Fruit fly (Drosophila melanogaster) whole organism, prepupa: ENCODE measurements around the gene CG44195.

Experiments used
- CG10631 ChIP-seq: fragments of 200-800 bp; sonication (Bioruptor generic); optimal IDR thresholded peaks from 2 replicates; lab custom pipeline; 2016; ENCODE audit warnings: missing biosample characterization, missing genetic modification characterization
- CG10669 ChIP-seq: fragments of 200-800 bp; sonication (Bioruptor generic); optimal IDR thresholded peaks from 3 replicates; lab custom pipeline; 2018; ENCODE audit warnings: missing biosample characterization, mild to moderate bottlenecking, missing genetic modification characterization, moderate library complexity
- CG11294 ChIP-seq: fragments of 200-800 bp; sonication (Bioruptor generic); IDR thresholded peaks from 2 replicates; pipeline ENCODE4 v1.3.6; 2022; ENCODE audit warnings: missing biosample characterization, missing genetic modification characterization
- CG11762 ChIP-seq: fragments of 200-800 bp; sonication (Bioruptor generic); optimal IDR thresholded peaks from 3 replicates; lab custom pipeline; 2016; ENCODE audit warnings: missing biosample characterization, missing genetic modification characterization; ENCODE audit not compliant: insufficient read depth
- CG11902 ChIP-seq: fragments of 200-800 bp; sonication (Bioruptor generic); optimal IDR thresholded peaks from 3 replicates; lab custom pipeline; 2016; ENCODE audit warnings: missing biosample characterization, missing genetic modification characterization
- CG15336 ChIP-seq: fragments of 200-800 bp; sonication (Bioruptor generic); IDR thresholded peaks from 2 replicates; pipeline ENCODE4 v1.3.6; 2022; ENCODE audit warnings: missing biosample characterization, missing genetic modification characterization
- CG1621 ChIP-seq: fragments of 200-800 bp; sonication (Bioruptor generic); optimal IDR thresholded peaks from 3 replicates; lab custom pipeline; 2018; ENCODE audit warnings: missing biosample characterization, mild to moderate bottlenecking, missing genetic modification characterization
- CG16779 ChIP-seq: fragments of 200-800 bp; sonication (Bioruptor generic); optimal IDR thresholded peaks from 3 replicates; lab custom pipeline; 2017; ENCODE audit warnings: missing biosample characterization, mild to moderate bottlenecking, missing genetic modification characterization
- CG3032 ChIP-seq: fragments of 200-800 bp; optimal IDR thresholded peaks from 2 replicates; lab custom pipeline; 2019; ENCODE audit warnings: missing biosample characterization, mild to moderate bottlenecking, missing genetic modification characterization, moderate library complexity
- CG31627 ChIP-seq: fragments of 200-800 bp; sonication (Bioruptor generic); optimal IDR thresholded peaks from 3 replicates; lab custom pipeline; 2016; ENCODE audit warnings: missing biosample characterization, missing genetic modification characterization
- CG32006 ChIP-seq: fragments of 200-800 bp; sonication (Bioruptor generic); optimal IDR thresholded peaks from 3 replicates; lab custom pipeline; 2017; ENCODE audit warnings: missing biosample characterization, mild to moderate bottlenecking, missing genetic modification characterization
- CG34406 ChIP-seq: fragments of 200-800 bp; sonication (Bioruptor generic); optimal IDR thresholded peaks from 3 replicates; lab custom pipeline; 2016; ENCODE audit warnings: missing biosample characterization, missing genetic modification characterization
- CG3919 ChIP-seq: fragments of 200-800 bp; sonication (Bioruptor generic); optimal IDR thresholded peaks from 3 replicates; lab custom pipeline; 2016; ENCODE audit warnings: missing biosample characterization, missing genetic modification characterization
- CG6163 ChIP-seq: fragments of 200-800 bp; sonication (Bioruptor generic); IDR thresholded peaks from 3 replicates; pipeline ENCODE4 v1.3.6; 2022; ENCODE audit warnings: missing biosample characterization, missing genetic modification characterization
- CG6276 ChIP-seq: fragments of 200-800 bp; sonication (Bioruptor generic); optimal IDR thresholded peaks from 2 replicates; lab custom pipeline; 2017; ENCODE audit warnings: missing biosample characterization, mild to moderate bottlenecking, missing genetic modification characterization
- CG6808 ChIP-seq: fragments of 200-800 bp; sonication (Bioruptor generic); optimal IDR thresholded peaks from 3 replicates; lab custom pipeline; 2017; ENCODE audit warnings: missing biosample characterization, missing genetic modification characterization, mild to moderate bottlenecking, moderate library complexity, missing genetic modification reagents
- CG6854 ChIP-seq: fragments of 200-800 bp; sonication (Bioruptor generic); optimal IDR thresholded peaks from 2 replicates; lab custom pipeline; 2017; ENCODE audit warnings: missing biosample characterization, mild to moderate bottlenecking, missing genetic modification characterization
- CG7368 ChIP-seq: fragments of 200-800 bp; sonication (Bioruptor generic); optimal IDR thresholded peaks from 3 replicates; lab custom pipeline; 2016; ENCODE audit warnings: missing biosample characterization, missing genetic modification characterization
- CG8119 ChIP-seq: fragments of 200-800 bp; sonication (Bioruptor generic); IDR thresholded peaks from 3 replicates; pipeline ENCODE4 v1.3.6; 2022; ENCODE audit warnings: missing biosample characterization, missing genetic modification characterization
- CG8319 ChIP-seq: fragments of 200-800 bp; sonication (Bioruptor generic); optimal IDR thresholded peaks from 3 replicates; lab custom pipeline; 2016; ENCODE audit warnings: missing biosample characterization, missing genetic modification characterization
- CG8632 ChIP-seq: fragments of 200-800 bp; sonication (Bioruptor generic); optimal IDR thresholded peaks from 3 replicates; lab custom pipeline; 2016; ENCODE audit warnings: missing biosample characterization, missing genetic modification characterization
- CG9139 ChIP-seq: fragments of 200-800 bp; sonication (Bioruptor generic); optimal IDR thresholded peaks from 3 replicates; lab custom pipeline; 2017; ENCODE audit warnings: missing biosample characterization, mild to moderate bottlenecking, missing genetic modification characterization
- Eip75B ChIP-seq: fragments of 200-800 bp; sonication (Bioruptor generic); optimal IDR thresholded peaks from 3 replicates; lab custom pipeline; 2016; ENCODE audit warnings: missing biosample characterization, missing genetic modification characterization
- Eip78C ChIP-seq: fragments of 200-800 bp; sonication (Bioruptor generic); peaks from one replicate; lab custom pipeline; 2016; ENCODE audit warnings: missing biosample characterization, missing genetic modification characterization
- Ets21C ChIP-seq: fragments of 200-800 bp; sonication (Bioruptor generic); optimal IDR thresholded peaks from 3 replicates; lab custom pipeline; 2016; ENCODE audit warnings: missing biosample characterization, missing genetic modification characterization
- Ets96B ChIP-seq: fragments of 200-800 bp; optimal IDR thresholded peaks from 2 replicates; lab custom pipeline; 2019; ENCODE audit warnings: missing biosample characterization, mild to moderate bottlenecking, missing genetic modification characterization, moderate library complexity
- Gug ChIP-seq: fragments of 200-800 bp; sonication (Bioruptor generic); IDR thresholded peaks from 2 replicates; pipeline ENCODE4 v1.3.6; 2022; ENCODE audit warnings: missing biosample characterization, missing genetic modification characterization
- Hr38 ChIP-seq: sonication (Bioruptor generic); optimal IDR thresholded peaks from 2 replicates; lab custom pipeline; 2016; ENCODE audit warnings: missing biosample characterization, missing genetic modification characterization
- Hr39 ChIP-seq: fragments of 200-800 bp; sonication (Bioruptor generic); optimal IDR thresholded peaks from 2 replicates; lab custom pipeline; 2016; ENCODE audit warnings: missing biosample characterization, missing genetic modification characterization
- Hr4 ChIP-seq: fragments of 200-800 bp; sonication (Bioruptor generic); optimal IDR thresholded peaks from 3 replicates; lab custom pipeline; 2016; ENCODE audit warnings: missing biosample characterization, missing genetic modification characterization
- Lpt ChIP-seq: fragments of 200-800 bp; sonication (Bioruptor generic); optimal IDR thresholded peaks from 3 replicates; lab custom pipeline; 2016; ENCODE audit warnings: missing biosample characterization, missing genetic modification characterization
- Met ChIP-seq: fragments of 200-800 bp; sonication (Bioruptor generic); optimal IDR thresholded peaks from 3 replicates; lab custom pipeline; 2016; ENCODE audit warnings: missing biosample characterization, missing genetic modification characterization
- OdsH ChIP-seq: fragments of 200-800 bp; sonication (Bioruptor generic); optimal IDR thresholded peaks from 3 replicates; lab custom pipeline; 2016; ENCODE audit warnings: missing biosample characterization, missing genetic modification characterization
- Sox102F ChIP-seq: fragments of 200-800 bp; sonication (Bioruptor generic); optimal IDR thresholded peaks from 2 replicates; lab custom pipeline; 2016; ENCODE audit warnings: missing biosample characterization, mild to moderate bottlenecking, missing genetic modification characterization
- Sox14 ChIP-seq: fragments of 200-800 bp; sonication (Bioruptor generic); optimal IDR thresholded peaks from 3 replicates; lab custom pipeline; 2016; ENCODE audit warnings: missing biosample characterization, missing genetic modification characterization
- acj6 ChIP-seq: fragments of 200-800 bp; sonication (Bioruptor generic); optimal IDR thresholded peaks from 3 replicates; lab custom pipeline; 2016; ENCODE audit warnings: missing biosample characterization, missing genetic modification characterization
- cyc ChIP-seq: fragments of 200-800 bp; sonication (Bioruptor generic); optimal IDR thresholded peaks from 3 replicates; lab custom pipeline; 2016; ENCODE audit warnings: missing biosample characterization, missing genetic modification characterization
- dac ChIP-seq: fragments of 200-800 bp; sonication (Bioruptor generic); optimal IDR thresholded peaks from 2 replicates; lab custom pipeline; 2017; ENCODE audit warnings: missing biosample characterization, mild to moderate bottlenecking, missing genetic modification characterization
- dsx ChIP-seq: fragments of 200-800 bp; optimal IDR thresholded peaks from 3 replicates; lab custom pipeline; 2019; ENCODE audit warnings: missing biosample characterization, mild to moderate bottlenecking, missing genetic modification characterization, moderate library complexity; ENCODE audit not compliant: poor library complexity, severe bottlenecking
- eg ChIP-seq: fragments of 200-800 bp; sonication (Bioruptor generic); IDR thresholded peaks from 3 replicates; pipeline ENCODE4 v1.3.6; 2022; ENCODE audit warnings: missing biosample characterization, missing genetic modification characterization
- esn ChIP-seq: fragments of 200-800 bp; sonication (Bioruptor generic); optimal IDR thresholded peaks from 2 replicates; lab custom pipeline; 2016; ENCODE audit warnings: missing biosample characterization, mild to moderate bottlenecking, missing genetic modification characterization, moderate library complexity
- fd59A ChIP-seq: fragments of 200-800 bp; sonication (Bioruptor generic); optimal IDR thresholded peaks from 2 replicates; lab custom pipeline; 2017; ENCODE audit warnings: missing biosample characterization, mild to moderate bottlenecking, missing genetic modification characterization, missing genetic modification reagents
- fkh ChIP-seq: fragments of 200-800 bp; sonication (Bioruptor generic); optimal IDR thresholded peaks from 3 replicates; lab custom pipeline; 2017; ENCODE audit warnings: missing biosample characterization, mild to moderate bottlenecking, missing genetic modification characterization, moderate library complexity
- net ChIP-seq: fragments of 200-800 bp; sonication (Bioruptor generic); optimal IDR thresholded peaks from 3 replicates; lab custom pipeline; 2016; ENCODE audit warnings: missing biosample characterization, missing genetic modification characterization
- pdm3 ChIP-seq: fragments of 200-800 bp; sonication (Bioruptor generic); optimal IDR thresholded peaks from 3 replicates; lab custom pipeline; 2016; ENCODE audit warnings: missing biosample characterization, missing genetic modification characterization
- salr ChIP-seq, 2 experiments: fragments of 200-800 bp; sonication (Bioruptor generic); optimal IDR thresholded peaks; 3 replicates each; lab custom pipeline; 2016 to 2018; ENCODE audit warnings: missing biosample characterization in 2 of 2, missing genetic modification characterization in 2 of 2, mild to moderate bottlenecking in 1 of 2
- spab ChIP-seq: fragments of 200-800 bp; sonication (Bioruptor generic); optimal IDR thresholded peaks from 2 replicates; lab custom pipeline; 2017; ENCODE audit warnings: missing biosample characterization, mild to moderate bottlenecking, missing genetic modification characterization, missing genetic modification reagents
- ss ChIP-seq, 2 experiments: fragments of 200-800 bp; sonication (Bioruptor generic); optimal IDR thresholded peaks; 2 replicates in 1 of 2; 3 replicates in 1 of 2; lab custom pipeline; 2017 to 2018; ENCODE audit warnings: mild to moderate bottlenecking in 2 of 2, missing biosample characterization in 2 of 2, missing genetic modification characterization in 2 of 2, moderate library complexity in 1 of 2
- svp ChIP-seq: fragments of 200-800 bp; sonication (Bioruptor generic); peaks from one replicate; lab custom pipeline; 2016; ENCODE audit warnings: missing biosample characterization, missing genetic modification characterization
- topi ChIP-seq: fragments of 200-800 bp; sonication (Bioruptor generic); optimal IDR thresholded peaks from 3 replicates; lab custom pipeline; 2016; ENCODE audit warnings: missing biosample characterization, missing genetic modification characterization
- vri ChIP-seq: fragments of 200-800 bp; sonication (Bioruptor generic); optimal IDR thresholded peaks from 3 replicates; lab custom pipeline; 2016; ENCODE audit warnings: missing biosample characterization, mild to moderate bottlenecking, missing genetic modification characterization

The CG44195 gene

DNA sequence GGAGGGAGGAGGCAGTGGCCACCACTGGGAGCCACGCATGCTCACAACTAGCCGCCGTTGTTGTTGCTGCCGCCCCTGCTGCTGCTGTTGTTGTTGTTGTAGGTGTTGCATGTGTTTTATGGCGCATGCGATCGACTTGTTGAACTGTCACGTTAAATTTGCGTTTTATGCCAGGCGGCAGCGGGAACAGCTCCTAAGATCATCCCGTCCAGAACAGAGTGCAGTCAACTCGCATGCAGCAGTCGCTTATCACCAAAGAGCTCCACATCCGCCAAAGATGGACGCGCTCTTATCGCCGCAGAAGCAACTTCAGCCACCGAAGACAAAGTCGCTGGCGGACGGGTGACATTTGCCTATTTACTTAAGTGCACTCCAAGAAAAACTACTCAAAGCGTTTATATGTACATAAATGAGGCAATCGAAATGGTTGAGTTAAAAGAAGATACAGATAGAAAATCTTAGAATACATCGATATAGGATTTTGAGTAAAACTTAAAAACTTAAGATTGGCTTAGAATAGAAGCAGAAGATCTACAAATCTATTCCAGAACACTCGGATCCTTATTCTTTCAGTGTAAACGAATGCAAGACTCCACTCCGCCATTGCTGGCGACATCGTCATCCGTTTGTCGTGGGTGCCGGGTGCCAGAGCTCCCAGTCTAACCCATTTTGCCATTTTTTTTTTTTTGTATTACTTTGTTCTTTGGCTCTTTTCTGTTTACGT lies 62.8 kb downstream of the CG44195 start:
- peak; percentile 51 for TF ChIP-seq Gug
- TF ChIP-seq eg: peak; percentile 70
- peak; percentile 58 for TF ChIP-seq net (GFP tag; lab: Kevin White, UChicago)
- TF ChIP-seq acj6: peak; percentile 44
- TF ChIP-seq Sox102F (GFP tag; lab: Kevin White, UChicago): no peak
- TF ChIP-seq CG6163 (GFP tag; lab: Robert Waterston, UW): peak; percentile 71; the same call in 2 of the 3 replicates
- no peak for TF ChIP-seq CG7368 (GFP tag; lab: Kevin White, UChicago)
- peak; percentile 40 for TF ChIP-seq spab
- peak; percentile 44 for TF ChIP-seq CG6276 (GFP tag; lab: Kevin White, UChicago)
- peak; percentile 79 for TF ChIP-seq svp (GFP tag; lab: Kevin White, UChicago)
- TF ChIP-seq CG6854 (GFP tag; lab: Kevin White, UChicago): no peak
- TF ChIP-seq Ets96B (tag; lab: Kevin White, UChicago): peak; percentile 61
- TF ChIP-seq fkh (GFP tag; lab: Kevin White, UChicago): no peak
- no peak for TF ChIP-seq Hr39
- peak; percentile 39 for TF ChIP-seq fd59A (GFP tag; lab: Kevin White, UChicago)
- TF ChIP-seq CG11762 (GFP tag; lab: Kevin White, UChicago): peak; percentile 12
- TF ChIP-seq CG11294 (GFP tag; lab: Robert Waterston, UW): 0 out of 2 replicates have a peak, but pooled peaks have one; percentile 16
- peak; percentile 61 for TF ChIP-seq CG10631 (GFP tag; lab: Kevin White, UChicago)
- TF ChIP-seq Eip75B (GFP tag; lab: Kevin White, UChicago): peak; percentile 38
- peak; percentile 42 for TF ChIP-seq Lpt (GFP tag; lab: Kevin White, UChicago)
- TF ChIP-seq OdsH (GFP tag; lab: Kevin White, UChicago): peak; percentile 60
- TF ChIP-seq CG32006 (GFP tag; lab: Kevin White, UChicago): peak; percentile 83
- no peak for TF ChIP-seq Hr38 (GFP tag; lab: Kevin White, UChicago)
- TF ChIP-seq pdm3 (GFP tag; lab: Kevin White, UChicago): peak; percentile 47
- no peak for TF ChIP-seq CG8319
- peak; percentile 59 for TF ChIP-seq CG3032 (tag; lab: Kevin White, UChicago)
- no peak for TF ChIP-seq CG8632 (GFP tag; lab: Kevin White, UChicago)
- peak; percentile 39 to 42 for TF ChIP-seq ss (GFP tag; optimal IDR thresholded peaks at IDR 0.05; lab: Kevin White, UChicago)
- no peak for TF ChIP-seq vri
- TF ChIP-seq Hr4: peak; percentile 78
- peak; percentile 67 for TF ChIP-seq dsx (GFP tag; lab: Kevin White, UChicago)
- TF ChIP-seq cyc: no peak
- peak; percentile 56 for TF ChIP-seq Sox14
- no peak for TF ChIP-seq CG11902 (GFP tag; lab: Kevin White, UChicago)
- TF ChIP-seq CG16779: peak; percentile 31
- no peak for TF ChIP-seq dac (GFP tag; lab: Kevin White, UChicago)
- peak; percentile 49 for TF ChIP-seq CG3919 (GFP tag; lab: Kevin White, UChicago)
- peak; percentile 34 for TF ChIP-seq CG1621 (tag; lab: Kevin White, UChicago)
- peak; percentile 60 for TF ChIP-seq CG10669 (GFP tag; lab: Kevin White, UChicago)
- no peak for TF ChIP-seq Met (GFP tag; lab: Kevin White, UChicago)
- TF ChIP-seq CG31627: no peak
- peak; percentile 3 for TF ChIP-seq CG9139 (GFP tag; lab: Kevin White, UChicago)
- peak; percentile 82 for TF ChIP-seq CG15336
- TF ChIP-seq esn (GFP tag; lab: Kevin White, UChicago): no peak
- TF ChIP-seq salr (GFP tag; optimal IDR thresholded peaks at IDR 0.05; lab: Kevin White, UChicago): peak in 1 of 2 experiments; percentile 44
- no peak for TF ChIP-seq CG34406
- TF ChIP-seq CG8119: peak; percentile 79
- TF ChIP-seq Eip78C (GFP tag; lab: Kevin White, UChicago): peak; percentile 87
- peak; percentile 55 for TF ChIP-seq CG6808 (GFP tag; lab: Kevin White, UChicago)
- no peak for TF ChIP-seq Ets21C
- TF ChIP-seq topi: no peak
